Fruit fly (Drosophila melanogaster): ENCODE results near the gene Hrb87F.

Hrb87F gene

DNA sequence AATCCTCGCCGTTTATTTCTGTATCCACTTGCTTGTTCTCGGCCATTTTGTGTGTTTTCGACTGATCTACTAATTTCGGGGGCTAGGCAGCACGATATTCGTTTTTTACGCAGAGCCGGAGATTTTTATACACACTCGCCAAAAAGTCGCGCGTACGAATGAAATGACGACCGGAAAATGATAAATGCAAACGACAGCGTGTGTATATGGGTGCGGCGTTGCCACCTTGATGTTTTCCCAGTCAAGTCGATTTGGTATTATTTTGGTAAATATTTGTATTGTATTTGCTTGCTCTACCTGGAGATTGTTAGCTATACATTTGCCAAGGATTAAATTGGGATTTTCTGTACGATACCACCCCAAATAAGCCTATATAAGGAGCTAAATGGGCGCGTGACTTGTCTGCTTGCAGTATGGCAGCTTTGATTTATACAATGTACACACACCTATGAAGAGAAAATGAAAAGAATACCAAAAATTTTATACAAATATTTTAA, 14.4 kb downstream of the Hrb87F start, which contains the start of gene sqd (continued):
- TF ChIP-seq CG9139 (GFP tag; optimal IDR thresholded peaks at IDR 0.05) (peak; percentile 17), Sox14 (GFP tag; optimal IDR thresholded peaks at IDR 0.05) (peak; percentile 56), eg (GFP tag; IDR thresholded peaks at IDR 0.05) (0 out of 3 replicates have a peak, but pooled peaks have one; percentile 13), dac (GFP tag; optimal IDR thresholded peaks at IDR 0.05) (no peak), Sox102F (GFP tag; optimal IDR thresholded peaks at IDR 0.05) (peak; percentile 67), CG15336 (GFP tag; IDR thresholded peaks at IDR 0.05) (peak; percentile 25; the same call in 1 of the 2 replicates), Met (GFP tag; optimal IDR thresholded peaks at IDR 0.05) (peak; percentile 69), CG11762 (GFP tag; optimal IDR thresholded peaks at IDR 0.05; ENCODE audit: insufficient read depth) (peak; percentile 3), esn (GFP tag; optimal IDR thresholded peaks at IDR 0.05) (peak; percentile 53), Smox (GFP tag; optimal IDR thresholded peaks at IDR 0.05) (peak; percentile 53), CG6276 (GFP tag; optimal IDR thresholded peaks at IDR 0.05) (no peak), CG4318 (GFP tag; optimal IDR thresholded peaks at IDR 0.05) (no peak), cyc (GFP tag; optimal IDR thresholded peaks at IDR 0.05) (peak; percentile 54), pdm3 (GFP tag; optimal IDR thresholded peaks at IDR 0.05) (peak; percentile 64), CG6792 (GFP tag; optimal IDR thresholded peaks at IDR 0.05) (peak; percentile 44), Blimp-1 (GFP tag; optimal IDR thresholded peaks at IDR 0.05) (no peak), salr (GFP tag; optimal IDR thresholded peaks at IDR 0.05) (no peak), CG8632 (GFP tag; optimal IDR thresholded peaks at IDR 0.05) (no peak), CG32006 (GFP tag; optimal IDR thresholded peaks at IDR 0.05) (peak; percentile 13), OdsH (GFP tag; optimal IDR thresholded peaks at IDR 0.05) (peak; percentile 65), CG3919 (GFP tag; optimal IDR thresholded peaks at IDR 0.05) (peak; percentile 70), CG6808 (GFP tag; optimal IDR thresholded peaks at IDR 0.05) (peak; percentile 35), acj6 (GFP tag; optimal IDR thresholded peaks at IDR 0.05) (peak; percentile 44), net (GFP tag; optimal IDR thresholded peaks at IDR 0.05) (peak; percentile 24), CG8119 (GFP tag; IDR thresholded peaks at IDR 0.05) (peak; percentile 16; the same call in 1 of the 3 replicates), Ets96B (tag; optimal IDR thresholded peaks at IDR 0.05) (peak; percentile 23)

DNA sequence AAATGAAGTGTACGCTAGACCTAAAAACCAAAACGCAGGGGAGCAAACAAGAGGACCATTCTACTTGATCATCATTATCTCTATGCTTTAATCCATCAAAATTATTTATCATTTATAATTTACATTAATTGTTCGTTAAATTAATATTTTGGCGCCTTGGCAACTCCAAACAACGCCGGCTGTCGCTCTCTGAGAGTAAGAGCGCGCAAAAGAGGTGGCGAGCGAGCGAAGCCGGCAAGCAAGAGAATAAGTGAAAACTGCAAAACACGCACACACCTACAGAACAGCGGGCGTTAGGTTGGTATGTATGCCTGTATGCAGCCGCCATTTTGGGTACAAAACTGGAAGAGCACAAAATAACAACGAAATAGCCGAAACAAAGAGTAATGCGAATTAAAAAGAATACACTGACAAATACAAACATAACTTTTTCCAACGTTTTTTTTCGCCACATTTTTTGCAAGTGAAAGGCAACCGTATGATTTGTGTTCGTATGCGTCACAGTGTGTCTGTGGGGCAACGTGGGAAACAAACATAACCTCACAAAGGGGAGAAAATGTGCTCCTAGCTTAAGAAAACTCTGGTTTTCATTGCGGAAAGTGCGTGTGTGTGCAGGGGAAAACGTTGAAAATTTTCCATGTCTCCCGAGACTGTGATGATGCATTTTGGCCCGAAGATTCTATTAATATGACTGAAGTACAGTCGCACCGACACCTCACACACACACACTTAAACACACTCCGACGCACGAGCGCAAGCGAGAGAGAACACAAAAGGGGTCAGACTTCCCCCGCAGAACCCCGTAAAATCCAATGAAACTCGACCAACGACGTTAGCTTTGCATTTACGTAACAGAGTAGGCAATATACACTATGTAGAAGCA, 15.3 kb downstream of the Hrb87F start:
- TF ChIP-seq Sox102F (GFP tag; optimal IDR thresholded peaks at IDR 0.05) (peak; percentile 67), CG8632 (GFP tag; optimal IDR thresholded peaks at IDR 0.05) (no peak), cyc (GFP tag; optimal IDR thresholded peaks at IDR 0.05) (peak; percentile 9), CG15336 (GFP tag; IDR thresholded peaks at IDR 0.05) (peak; percentile 6; the same call in 1 of the 2 replicates), CG10669 (GFP tag; optimal IDR thresholded peaks at IDR 0.05) (no peak), esn (GFP tag; optimal IDR thresholded peaks at IDR 0.05) (peak; percentile 54), CG34406 (GFP tag; optimal IDR thresholded peaks at IDR 0.05) (no peak), CG6854 (GFP tag; optimal IDR thresholded peaks at IDR 0.05) (no peak), CG6808 (GFP tag; optimal IDR thresholded peaks at IDR 0.05) (no peak), svp (GFP tag) (peak; percentile 95), OdsH (GFP tag; optimal IDR thresholded peaks at IDR 0.05) (peak; percentile 21), Hr38 (GFP tag; optimal IDR thresholded peaks at IDR 0.05) (no peak), Eip78C (GFP tag) (peak; percentile 80), CG3919 (GFP tag; optimal IDR thresholded peaks at IDR 0.05) (no peak), topi (GFP tag; optimal IDR thresholded peaks at IDR 0.05) (peak; percentile 33), ss (GFP tag; optimal IDR thresholded peaks at IDR 0.05) (peak in 1 of 2 experiments; percentile 32), CG11902 (GFP tag; optimal IDR thresholded peaks at IDR 0.05) (no peak), CG3032 (tag; optimal IDR thresholded peaks at IDR 0.05) (peak; percentile 44), spab (GFP tag; optimal IDR thresholded peaks at IDR 0.05) (no peak), vri (GFP tag; optimal IDR thresholded peaks at IDR 0.05) (peak; percentile 60), CG10631 (GFP tag; optimal IDR thresholded peaks at IDR 0.05) (peak; percentile 6), Hr4 (GFP tag; optimal IDR thresholded peaks at IDR 0.05) (peak; percentile 56), salr (GFP tag; optimal IDR thresholded peaks at IDR 0.05) (peak in 1 of 2 experiments; percentile 28), Lpt (GFP tag; optimal IDR thresholded peaks at IDR 0.05) (peak; percentile 17), net (GFP tag; optimal IDR thresholded peaks at IDR 0.05) (no peak), Met (GFP tag; optimal IDR thresholded peaks at IDR 0.05) (peak; percentile 51), Eip93F (GFP tag; optimal IDR thresholded peaks at IDR 0.05) (peak; percentile 76), Ets96B (tag; optimal IDR thresholded peaks at IDR 0.05) (peak; percentile 13), CG8119 (GFP tag; IDR thresholded peaks at IDR 0.05) (no peak; the same call in 1 of the 3 replicates), Blimp-1 (GFP tag; optimal IDR thresholded peaks at IDR 0.05) (peak; percentile 78), fd85E (GFP tag; optimal IDR thresholded peaks at IDR 0.05) (no peak), CG16779 (tag; optimal IDR thresholded peaks at IDR 0.05) (no peak), Sox14 (GFP tag; optimal IDR thresholded peaks at IDR 0.05) (peak; percentile 63), lz (GFP tag; optimal IDR thresholded peaks at IDR 0.05) (no peak)

Measured in whole organism, prepupa.